Fruit fly (Drosophila melanogaster) whole organism, embryonic: Measurements from ENCODE around the gene CG14340.
A peak's percentile ranks its signal among the peaks of the same experiment; 100 is the strongest.

ENCODE experiments used
- Aef1 ChIP-seq: fragments of 200-800 bp; sonication (Bioruptor generic); IDR thresholded peaks from 3 replicates; pipeline ENCODE4 v1.3.6; 2022; ENCODE audit warnings: missing biosample characterization, missing genetic modification characterization
- BEAF-32 ChIP-seq: fragments of 200-800 bp; sonication (Bioruptor generic); optimal IDR thresholded peaks from 3 replicates; lab custom pipeline; 2017; ENCODE audit warnings: missing biosample characterization, missing genetic modification characterization, mild to moderate bottlenecking, moderate library complexity, missing genetic modification reagents
- CG10267 ChIP-seq: fragments of 200-800 bp; sonication (Bioruptor generic); optimal IDR thresholded peaks from 2 replicates; lab custom pipeline; 2018; ENCODE audit warnings: missing biosample characterization, mild to moderate bottlenecking, missing genetic modification characterization, moderate library complexity
- CG10462 ChIP-seq: fragments of 200-800 bp; sonication (Bioruptor generic); optimal IDR thresholded peaks from 2 replicates; lab custom pipeline; 2016; ENCODE audit warnings: missing biosample characterization, missing genetic modification characterization
- CG12659 ChIP-seq: fragments of 200-800 bp; sonication (Bioruptor generic); optimal IDR thresholded peaks from 3 replicates; lab custom pipeline; 2017; ENCODE audit warnings: mild to moderate bottlenecking, missing biosample characterization, missing genetic modification reagents, missing genetic modification characterization
- CG13424 ChIP-seq: fragments of 200-800 bp; sonication (Bioruptor generic); optimal IDR thresholded peaks from 2 replicates; lab custom pipeline; 2019; ENCODE audit warnings: missing biosample characterization, mild to moderate bottlenecking, missing genetic modification characterization, moderate library complexity
- CG14014 ChIP-seq: fragments of 200-800 bp; sonication (Bioruptor generic); IDR thresholded peaks from 2 replicates; pipeline ENCODE4 v1.3.6; 2022; ENCODE audit warnings: missing biosample characterization, missing genetic modification characterization
- CG14860 ChIP-seq: fragments of 200-800 bp; sonication (Bioruptor generic); IDR thresholded peaks from 3 replicates; pipeline ENCODE4 v1.3.6; 2022; ENCODE audit warnings: missing biosample characterization, missing genetic modification characterization; ENCODE audit not compliant: partially characterized antibody
- CG15601 ChIP-seq: fragments of 200-800 bp; sonication (Bioruptor generic); optimal IDR thresholded peaks from 3 replicates; lab custom pipeline; 2019; ENCODE audit warnings: missing biosample characterization, mild to moderate bottlenecking, missing genetic modification characterization, moderate library complexity
- CG16779 ChIP-seq: fragments of 200-800 bp; sonication (Bioruptor generic); IDR thresholded peaks from 2 replicates; pipeline ENCODE4 v1.3.6; 2022; ENCODE audit warnings: missing biosample characterization, missing genetic modification characterization
- CG17328 ChIP-seq: fragments of 200-800 bp; sonication (Bioruptor generic); IDR thresholded peaks from 2 replicates; pipeline ENCODE4 v1.3.6; 2022; ENCODE audit warnings: missing biosample characterization, missing genetic modification characterization
- CG17829 ChIP-seq: fragments of 200-800 bp; optimal IDR thresholded peaks from 2 replicates; lab custom pipeline; 2019; ENCODE audit warnings: missing biosample characterization, mild to moderate bottlenecking, missing genetic modification characterization, moderate library complexity
- CG2116 ChIP-seq: fragments of 200-800 bp; sonication (Bioruptor generic); optimal IDR thresholded peaks from 3 replicates; lab custom pipeline; 2018; ENCODE audit warnings: missing biosample characterization, mild to moderate bottlenecking, missing genetic modification characterization
- CG2202 ChIP-seq: fragments of 200-800 bp; sonication (Bioruptor generic); optimal IDR thresholded peaks from 2 replicates; lab custom pipeline; 2018; ENCODE audit warnings: missing biosample characterization, mild to moderate bottlenecking, missing genetic modification characterization
- CG2712 ChIP-seq: fragments of 200-800 bp; optimal IDR thresholded peaks from 3 replicates; lab custom pipeline; 2019; ENCODE audit warnings: missing biosample characterization, mild to moderate bottlenecking, missing genetic modification characterization, moderate library complexity
- CG3065 ChIP-seq: fragments of 200-800 bp; sonication (Bioruptor generic); optimal IDR thresholded peaks from 2 replicates; lab custom pipeline; 2016; ENCODE audit warnings: missing biosample characterization, missing genetic modification characterization
- CG31224 ChIP-seq: fragments of 200-800 bp; sonication (Bioruptor generic); IDR thresholded peaks from 2 replicates; pipeline ENCODE4 v1.3.6; 2022; ENCODE audit warnings: missing biosample characterization, missing genetic modification characterization
- CG34422 ChIP-seq: fragments of 200-800 bp; sonication (Bioruptor generic); IDR thresholded peaks from 3 replicates; pipeline ENCODE4 v1.3.6; 2022; ENCODE audit warnings: missing biosample characterization, missing genetic modification characterization
- CG9797 ChIP-seq: fragments of 200-800 bp; sonication (Bioruptor generic); optimal IDR thresholded peaks from 3 replicates; lab custom pipeline; 2018; ENCODE audit warnings: missing biosample characterization, mild to moderate bottlenecking, missing genetic modification characterization
- CG9817 ChIP-seq: fragments of 200-800 bp; sonication (Bioruptor generic); optimal IDR thresholded peaks from 2 replicates; lab custom pipeline; 2018; ENCODE audit warnings: missing biosample characterization, mild to moderate bottlenecking, missing genetic modification characterization, moderate library complexity
- Chrac-16 ChIP-seq: fragments of 200-800 bp; sonication (Bioruptor generic); optimal IDR thresholded peaks from 3 replicates; lab custom pipeline; 2016; ENCODE audit warnings: missing biosample characterization, missing genetic modification characterization
- Fer1 ChIP-seq: fragments of 200-800 bp; sonication (Bioruptor generic); optimal IDR thresholded peaks from 2 replicates; lab custom pipeline; 2017; ENCODE audit warnings: missing biosample characterization, mild to moderate bottlenecking, missing genetic modification characterization
- HLH4C ChIP-seq: fragments of 200-800 bp; sonication (Bioruptor generic); IDR thresholded peaks from 3 replicates; pipeline ENCODE4 v1.3.6; 2022; ENCODE audit warnings: missing biosample characterization, missing genetic modification characterization; ENCODE audit not compliant: partially characterized antibody
- Hsf ChIP-seq: fragments of 200-800 bp; sonication (Bioruptor generic); optimal IDR thresholded peaks from 3 replicates; lab custom pipeline; 2016; ENCODE audit warnings: missing biosample characterization, missing genetic modification characterization
- NFAT ChIP-seq: fragments of 200-800 bp; sonication (Bioruptor generic); IDR thresholded peaks from 2 replicates; pipeline ENCODE4 v1.3.6; 2022; ENCODE audit warnings: missing biosample characterization, missing genetic modification characterization
- Ravus ChIP-seq: fragments of 200-800 bp; sonication (Bioruptor generic); IDR thresholded peaks from 2 replicates; pipeline ENCODE4 v1.3.6; 2022; ENCODE audit warnings: missing biosample characterization, missing genetic modification characterization
- Scr ChIP-seq: fragments of 200-800 bp; sonication (Bioruptor generic); IDR thresholded peaks from 2 replicates; pipeline ENCODE4 v1.3.6; 2022; ENCODE audit warnings: missing biosample characterization, missing genetic modification characterization; ENCODE audit not compliant: partially characterized antibody
- Side ChIP-seq: fragments of 200-800 bp; sonication (Bioruptor generic); optimal IDR thresholded peaks from 2 replicates; lab custom pipeline; 2016; ENCODE audit warnings: missing biosample characterization, missing genetic modification characterization
- az2 ChIP-seq: fragments of 200-800 bp; sonication (Bioruptor generic); optimal IDR thresholded peaks from 3 replicates; lab custom pipeline; 2016; ENCODE audit warnings: missing biosample characterization, missing genetic modification characterization
- chif ChIP-seq, 2 experiments: fragments of 200-800 bp; sonication (Bioruptor generic); optimal IDR thresholded peaks; 3 replicates each; lab custom pipeline; 2016; ENCODE audit warnings: missing biosample characterization in 2 of 2, missing genetic modification characterization in 2 of 2
- chinmo ChIP-seq: fragments of 200-800 bp; sonication (Bioruptor generic); IDR thresholded peaks from 4 replicates; pipeline ENCODE4 v1.3.6; 2022; ENCODE audit warnings: missing biosample characterization, missing genetic modification characterization; ENCODE audit not compliant: partially characterized antibody
- crc ChIP-seq: fragments of 200-800 bp; sonication (Bioruptor generic); optimal IDR thresholded peaks from 2 replicates; lab custom pipeline; 2016; ENCODE audit warnings: missing biosample characterization, missing genetic modification characterization
- dm ChIP-seq: fragments of 200-800 bp; sonication (Bioruptor generic); optimal IDR thresholded peaks from 3 replicates; lab custom pipeline; 2016; ENCODE audit warnings: missing biosample characterization, missing genetic modification characterization
- grau ChIP-seq: fragments of 200-800 bp; optimal IDR thresholded peaks from 3 replicates; lab custom pipeline; 2019; ENCODE audit warnings: missing biosample characterization, mild to moderate bottlenecking, missing genetic modification characterization, moderate library complexity
- ham ChIP-seq: fragments of 200-800 bp; sonication (Bioruptor generic); IDR thresholded peaks from 2 replicates; pipeline ENCODE4 v1.3.6; 2022; ENCODE audit warnings: missing biosample characterization, missing genetic modification characterization
- her ChIP-seq: fragments of 200-800 bp; sonication (Bioruptor generic); optimal IDR thresholded peaks from 2 replicates; lab custom pipeline; 2016; ENCODE audit warnings: missing biosample characterization, missing genetic modification characterization
- hkb ChIP-seq, 2 experiments: fragments of 200-800 bp in 1 of 2; fragments of >200 bp in 1 of 2; sonication (Bioruptor generic) in 1 of 2; IDR thresholded peaks in 1 of 2; optimal IDR thresholded peaks in 1 of 2; 2 replicates each; pipeline versions ENCODE4 v1.3.6 to Lab custom; 2017 to 2022; ENCODE audit warnings: missing biosample characterization in 1 of 2, missing genetic modification characterization in 1 of 2
- ken ChIP-seq: fragments of 200-800 bp; sonication (Bioruptor generic); IDR thresholded peaks from 3 replicates; pipeline ENCODE4 v1.3.6; 2022; ENCODE audit warnings: missing biosample characterization, missing genetic modification characterization
- org-1 ChIP-seq: fragments of 200-800 bp; sonication (Bioruptor generic); optimal IDR thresholded peaks from 2 replicates; lab custom pipeline; 2017; ENCODE audit warnings: missing biosample characterization, missing genetic modification characterization
- p53 ChIP-seq: fragments of 200-800 bp; sonication (Bioruptor generic); optimal IDR thresholded peaks from 2 replicates; lab custom pipeline; 2016; ENCODE audit warnings: missing biosample characterization, missing genetic modification characterization
- pan ChIP-seq, 4 experiments: fragments of >200 bp in 3 of 4; fragments of 200-800 bp in 1 of 4; sonication (Bioruptor generic) in 1 of 4; optimal IDR thresholded peaks in 3 of 4; IDR thresholded peaks in 1 of 4; 2 replicates each; pipeline versions ENCODE4 v1.3.6 to Lab custom; 2017 to 2022; ENCODE audit warnings: missing biosample characterization in 2 of 4, missing genetic modification characterization in 2 of 4, mixed read lengths in 1 of 4
- slp2 ChIP-seq: fragments of 200-800 bp; sonication (Bioruptor generic); optimal IDR thresholded peaks from 2 replicates; lab custom pipeline; 2016; ENCODE audit warnings: missing biosample characterization, missing genetic modification characterization
- tgo ChIP-seq: fragments of 200-800 bp; sonication (Bioruptor generic); IDR thresholded peaks from 3 replicates; pipeline ENCODE4 v1.3.6; 2022; ENCODE audit warnings: missing biosample characterization, missing genetic modification characterization
- trh ChIP-seq: fragments of 200-800 bp; sonication (Bioruptor generic); optimal IDR thresholded peaks from 2 replicates; lab custom pipeline; 2016; ENCODE audit warnings: missing biosample characterization, missing genetic modification characterization
- ttk ChIP-seq: fragments of 200-800 bp; sonication (Bioruptor generic); IDR thresholded peaks from 2 replicates; pipeline ENCODE4 v2.1.2; 2022; ENCODE audit warnings: missing biosample characterization, missing genetic modification characterization
- unc-4 ChIP-seq: fragments of 200-800 bp; sonication (Bioruptor generic); IDR thresholded peaks from 2 replicates; pipeline ENCODE4 v1.3.6; 2022; ENCODE audit warnings: missing biosample characterization, missing genetic modification characterization; ENCODE audit not compliant: partially characterized antibody
- vnd ChIP-seq: fragments of 200-800 bp; sonication (Bioruptor generic); IDR thresholded peaks from 3 replicates; pipeline ENCODE4 v1.3.6; 2022; ENCODE audit warnings: missing biosample characterization, missing genetic modification characterization; ENCODE audit not compliant: partially characterized antibody
- vvl ChIP-seq: fragments of 200-800 bp; sonication (Bioruptor generic); IDR thresholded peaks from 2 replicates; pipeline ENCODE4 v1.3.6; 2022; ENCODE audit warnings: missing biosample characterization, missing genetic modification characterization
- zfh1 ChIP-seq: fragments of 200-800 bp; sonication (Bioruptor generic); IDR thresholded peaks from 3 replicates; pipeline ENCODE4 v1.3.6; 2022; ENCODE audit warnings: missing biosample characterization, missing genetic modification characterization

The CG14340 gene

DNA sequence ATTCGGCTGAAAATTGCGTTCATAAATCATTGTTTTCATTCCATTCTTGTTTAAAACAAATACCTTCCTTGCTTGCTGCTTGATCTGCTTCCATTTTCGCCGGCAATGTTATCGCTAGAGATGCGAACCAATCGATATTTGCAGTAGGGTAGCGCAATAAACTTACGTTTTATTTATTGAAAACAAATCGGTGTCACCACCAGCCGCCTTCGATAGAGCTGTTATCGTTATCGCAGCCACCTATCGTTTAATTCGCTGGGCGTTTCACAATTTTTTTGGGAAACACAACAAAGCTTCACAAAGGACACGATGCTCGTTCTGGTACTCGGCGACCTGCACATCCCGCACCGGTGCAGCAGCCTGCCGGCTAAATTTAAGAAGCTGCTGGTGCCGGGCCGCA, 37.8 kb downstream of the CG14340 start, which contains the start of the genes Tfb4 and Vps29 (continued):
- TF ChIP-seq vvl (GFP tag; lab: Robert Waterston, UW) (peak; percentile 58; the same call in 1 of the 2 replicates), ttk (GFP tag; lab: Robert Waterston, UW) (no peak), crc (GFP tag; lab: Kevin White, UChicago) (peak; percentile 7), p53 (GFP tag; lab: Kevin White, UChicago) (peak; percentile 7), Ravus (no peak), vnd (GFP tag; lab: Robert Waterston, UW) (peak; percentile 93), Chrac-16 (GFP tag; lab: Kevin White, UChicago) (peak; percentile 49), CG34422 (GFP tag; lab: Robert Waterston, UW) (peak; percentile 68; the same call in 1 of the 3 replicates), NFAT (GFP tag; lab: Robert Waterston, UW) (peak; percentile 66; the same call in 1 of the 2 replicates), her (GFP tag; lab: Kevin White, UChicago) (peak; percentile 75), CG15601 (tag; lab: Kevin White, UChicago) (peak; percentile 11), BEAF-32 (GFP tag; lab: Kevin White, UChicago) (peak; percentile 66), ken (peak; percentile 61; the same call in 2 of the 3 replicates), CG9797 (GFP tag; lab: Kevin White, UChicago) (peak; percentile 7), zfh1 (peak; percentile 65; the same call in 2 of the 3 replicates), CG14860 (peak; percentile 93), Aef1 (peak; percentile 24; the same call in 1 of the 3 replicates), CG31224 (peak; percentile 36; the same call in 1 of the 2 replicates), CG2116 (GFP tag; lab: Kevin White, UChicago) (peak; percentile 69), slp2 (GFP tag; lab: Kevin White, UChicago) (no peak), grau (tag; lab: Kevin White, UChicago) (no peak), trh (no peak), HLH4C (GFP tag; lab: Robert Waterston, UW) (peak; percentile 98), pan (optimal IDR thresholded peaks at IDR 0.05; lab: Kevin White, UChicago) (no peak), pan (GFP tag; optimal IDR thresholded peaks at IDR 0.05 in 1 of 2, IDR thresholded peaks at IDR 0.05 in 1 of 2) (peak in 1 of 2 experiments; percentile 52), CG10462 (no peak), unc-4 (GFP tag; lab: Robert Waterston, UW) (peak; percentile 86), ham (GFP tag; lab: Robert Waterston, UW) (no peak), CG3065 (peak; percentile 18), Side (GFP tag; lab: Kevin White, UChicago) (peak; percentile 63), az2 (GFP tag; lab: Kevin White, UChicago) (peak; percentile 26), CG16779 (GFP tag; lab: Robert Waterston, UW) (0 out of 2 replicates have a peak, but pooled peaks have one; percentile 38), dm (GFP tag; lab: Kevin White, UChicago) (peak; percentile 31), tgo (GFP tag; lab: Robert Waterston, UW) (0 out of 3 replicates have a peak, but pooled peaks have one; percentile 14), CG17328 (peak; percentile 33; the same call in 1 of the 2 replicates), CG9817 (no peak), chif (GFP tag; optimal IDR thresholded peaks at IDR 0.05; lab: Kevin White, UChicago) (peak in 1 of 2 experiments; percentile 17), Scr (GFP tag; lab: Robert Waterston, UW) (peak; percentile 80), CG2202 (tag; lab: Kevin White, UChicago) (no peak), Fer1 (GFP tag; lab: Kevin White, UChicago) (peak; percentile 46), hkb (optimal IDR thresholded peaks at IDR 0.05; lab: Kevin White, UChicago) (no peak), hkb (GFP tag; IDR thresholded peaks at IDR 0.05; lab: Robert Waterston, UW) (peak; percentile 61), CG10267 (tag; lab: Kevin White, UChicago) (peak; percentile 33), chinmo (peak; percentile 96), Hsf (GFP tag; lab: Kevin White, UChicago) (peak; percentile 54), org-1 (GFP tag; lab: Kevin White, UChicago) (no peak), CG13424 (peak; percentile 36), CG12659 (GFP tag; lab: Kevin White, UChicago) (peak; percentile 44), CG17829 (peak; percentile 60), CG2712 (tag; lab: Kevin White, UChicago) (peak; percentile 49), CG14014 (GFP tag; lab: Robert Waterston, UW) (peak; percentile 23; the same call in 1 of the 2 replicates)
